Fruit fly (Drosophila melanogaster) whole organism: ENCODE results near the gene CG2260.

ENCODE experiments used
- CG8478 ChIP-seq: fragments of >200 bp; optimal IDR thresholded peaks from 2 replicates; lab custom pipeline; 2018; ENCODE audit warnings: inconsistent platforms
- Dll ChIP-seq: fragments of >200 bp; optimal IDR thresholded peaks from 2 replicates; lab custom pipeline; 2017
- EcR ChIP-seq, 2 experiments: fragments of >200 bp; optimal IDR thresholded peaks; 2 replicates each; lab custom pipeline; 2017; ENCODE audit warnings: missing biosample characterization in 2 of 2, missing genetic modification characterization in 2 of 2, missing genetic modification reagents in 2 of 2
- pan ChIP-seq: fragments of >200 bp; optimal IDR thresholded peaks from 2 replicates; lab custom pipeline; 2017
- psq ChIP-seq: fragments of >200 bp; optimal IDR thresholded peaks from 2 replicates; lab custom pipeline; 2017
- usp ChIP-seq: fragments of >200 bp; optimal IDR thresholded peaks from 2 replicates; lab custom pipeline; 2017; ENCODE audit warnings: missing biosample characterization, missing genetic modification characterization, mixed read lengths

CG2260 gene

dm6 chrX:8125224-8125649 lies 4.3 kb upstream of the CG2260 start:
- TF ChIP-seq CG8478 (lab: Kevin White, UChicago) = no peak

- no peak for TF ChIP-seq CG8478 (lab: Kevin White, UChicago)
- TF ChIP-seq Dll (lab: Kevin White, UChicago) = no peak
- TF ChIP-seq psq (lab: Kevin White, UChicago) = no peak
- no peak for TF ChIP-seq pan (lab: Kevin White, UChicago)
- TF ChIP-seq EcR (GFP tag; optimal IDR thresholded peaks at IDR 0.05; lab: Kevin White, UChicago) = no peak
- TF ChIP-seq usp (GFP tag; lab: Kevin White, UChicago) = no peak
Measured at dm6 chrX:8122834-8123233, 1.9 kb upstream of the CG2260 start.

dm6 chrX:8116813-8117212 lies 4.1 kb downstream of the CG2260 start, which contains the start of gene CG1575:
CG1575 (plus strand) TSS chrX:8117012.
- TF ChIP-seq pan (lab: Kevin White, UChicago) = no peak
- TF ChIP-seq EcR (GFP tag; optimal IDR thresholded peaks at IDR 0.05; lab: Kevin White, UChicago) = no peak
- TF ChIP-seq psq (lab: Kevin White, UChicago) = no peak
- TF ChIP-seq CG8478 (lab: Kevin White, UChicago) = no peak
- no peak for TF ChIP-seq usp (GFP tag; lab: Kevin White, UChicago)
- no peak for TF ChIP-seq Dll (lab: Kevin White, UChicago)

dm6 chrX:8115717-8116311 lies 5.1 kb downstream of the CG2260 start, which contains the start of gene Gclc:
Gclc (minus strand) TSS chrX:8116147.
- no peak for TF ChIP-seq EcR (GFP tag; optimal IDR thresholded peaks at IDR 0.05; lab: Kevin White, UChicago)
- no peak for TF ChIP-seq psq (lab: Kevin White, UChicago)
- no peak for TF ChIP-seq Dll (lab: Kevin White, UChicago)
- TF ChIP-seq CG8478 (lab: Kevin White, UChicago) = no peak
- no peak for TF ChIP-seq pan (lab: Kevin White, UChicago)
- no peak for TF ChIP-seq usp (GFP tag; lab: Kevin White, UChicago)

dm6 chrX:8115343-8115676 lies 5.6 kb downstream of the CG2260 start:
- no peak for TF ChIP-seq pan (lab: Kevin White, UChicago)
- no peak for TF ChIP-seq EcR (GFP tag; optimal IDR thresholded peaks at IDR 0.05; lab: Kevin White, UChicago)
- no peak for TF ChIP-seq CG8478 (lab: Kevin White, UChicago)
- TF ChIP-seq psq (lab: Kevin White, UChicago) = no peak
- no peak for TF ChIP-seq usp (GFP tag; lab: Kevin White, UChicago)
- no peak for TF ChIP-seq Dll (lab: Kevin White, UChicago)

- no peak for TF ChIP-seq pan (lab: Kevin White, UChicago)
- no peak for TF ChIP-seq usp (GFP tag; lab: Kevin White, UChicago)
- no peak for TF ChIP-seq Dll (lab: Kevin White, UChicago)
- no peak for TF ChIP-seq CG8478 (lab: Kevin White, UChicago)
- TF ChIP-seq psq (lab: Kevin White, UChicago) = no peak
- TF ChIP-seq EcR (GFP tag; optimal IDR thresholded peaks at IDR 0.05; lab: Kevin White, UChicago) = no peak
Measured at dm6 chrX:8114476-8115342, 6.2 kb downstream of the CG2260 start.

- TF ChIP-seq psq (lab: Kevin White, UChicago) = no peak
- TF ChIP-seq EcR (GFP tag; optimal IDR thresholded peaks at IDR 0.05; lab: Kevin White, UChicago) = no peak
- no peak for TF ChIP-seq pan (lab: Kevin White, UChicago)
- TF ChIP-seq usp (GFP tag; lab: Kevin White, UChicago) = no peak
- no peak for TF ChIP-seq Dll (lab: Kevin White, UChicago)
- TF ChIP-seq CG8478 (lab: Kevin White, UChicago) = no peak
Measured at dm6 chrX:8113386-8114279, 7.3 kb downstream of the CG2260 start.

dm6 chrX:8112715-8113114 lies 8.2 kb downstream of the CG2260 start:
- TF ChIP-seq EcR (GFP tag; optimal IDR thresholded peaks at IDR 0.05; lab: Kevin White, UChicago) = no peak
- TF ChIP-seq Dll (lab: Kevin White, UChicago) = no peak
- TF ChIP-seq usp (GFP tag; lab: Kevin White, UChicago) = no peak
- no peak for TF ChIP-seq pan (lab: Kevin White, UChicago)
- TF ChIP-seq CG8478 (lab: Kevin White, UChicago) = no peak
- TF ChIP-seq psq (lab: Kevin White, UChicago) = no peak

dm6 chrX:8110984-8111383 lies 10.0 kb downstream of the CG2260 start:
- TF ChIP-seq EcR (GFP tag; optimal IDR thresholded peaks at IDR 0.05; lab: Kevin White, UChicago) (no peak), CG8478 (lab: Kevin White, UChicago) (no peak), pan (lab: Kevin White, UChicago) (no peak), psq (lab: Kevin White, UChicago) (no peak), usp (GFP tag; lab: Kevin White, UChicago) (no peak), Dll (lab: Kevin White, UChicago) (no peak)

dm6 chrX:8107936-8108335 lies 13.0 kb downstream of the CG2260 start:
- TF ChIP-seq usp (GFP tag; lab: Kevin White, UChicago) (no peak), pan (lab: Kevin White, UChicago) (no peak), Dll (lab: Kevin White, UChicago) (no peak), EcR (GFP tag; optimal IDR thresholded peaks at IDR 0.05; lab: Kevin White, UChicago) (no peak), CG8478 (lab: Kevin White, UChicago) (no peak), psq (lab: Kevin White, UChicago) (no peak)
